Fruit fly (Drosophila melanogaster): ENCODE results near the gene CG1271.

Gene CG1271

DNA sequence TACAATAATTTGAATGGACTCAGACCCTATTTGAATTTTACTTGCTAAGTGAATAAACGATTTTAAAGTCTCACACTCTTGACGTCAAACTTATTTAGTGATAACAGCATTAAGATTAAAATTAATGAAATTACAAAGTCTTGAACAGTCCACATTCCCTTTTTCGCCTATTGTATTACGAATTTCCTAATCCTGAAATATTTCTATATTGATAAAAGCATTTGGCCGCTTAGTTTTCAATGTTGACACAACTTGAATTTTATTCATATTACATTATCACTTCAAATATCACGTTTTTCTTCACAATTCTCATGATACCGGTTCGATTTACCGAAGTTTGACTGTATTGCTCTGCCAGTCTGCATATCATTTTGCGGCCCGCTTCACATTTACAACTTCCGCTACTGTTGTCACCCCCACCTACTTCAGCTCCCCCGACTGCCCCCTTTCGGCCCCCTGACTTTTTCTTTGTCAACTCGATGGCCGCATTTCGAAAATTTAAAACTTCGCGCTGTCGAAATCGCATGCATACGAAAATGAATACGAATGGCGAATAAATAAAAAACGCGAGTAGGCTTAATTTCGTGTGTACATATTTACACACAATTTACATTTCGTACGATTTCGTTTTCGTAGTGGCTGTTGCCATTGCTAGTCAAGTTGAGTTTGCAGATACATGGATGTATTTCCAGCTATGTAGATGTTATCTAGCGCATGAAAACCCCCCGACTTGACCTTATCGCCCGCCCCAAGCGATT lies 26.3 kb downstream of the CG1271 start (continued):
- TF ChIP-seq CG14860 (GFP tag; IDR thresholded peaks at IDR 0.05; ENCODE audit: partially characterized antibody) (no peak), Tbp (GFP tag; optimal IDR thresholded peaks at IDR 0.05) (no peak), zf30C (GFP tag; optimal IDR thresholded peaks at IDR 0.05) (no peak), CG11504 (tag; optimal IDR thresholded peaks at IDR 0.05) (peak; percentile 71), ewg (GFP tag; optimal IDR thresholded peaks at IDR 0.05) (no peak), MTF-1 (GFP tag; optimal IDR thresholded peaks at IDR 0.05; ENCODE audit: borderline replicate concordance) (peak; percentile 16), CG34224 (GFP tag; IDR thresholded peaks at IDR 0.05; ENCODE audit: partially characterized antibody) (no peak), CG1602 (GFP tag; optimal IDR thresholded peaks at IDR 0.05) (no peak), CrebB (tag; optimal IDR thresholded peaks at IDR 0.05) (peak; percentile 56), CG17802 (tag; optimal IDR thresholded peaks at IDR 0.05) (no peak), CG10979 (tag; optimal IDR thresholded peaks at IDR 0.05) (peak; percentile 21), Atf3 (GFP tag; optimal IDR thresholded peaks at IDR 0.05) (no peak), Sox100B (GFP tag; optimal IDR thresholded peaks at IDR 0.05) (peak; percentile 52), eyg (GFP tag; optimal IDR thresholded peaks at IDR 0.05) (no peak), CG31224 (GFP tag; IDR thresholded peaks at IDR 0.05) (no peak; the same call in 1 of the 2 replicates), her (GFP tag; optimal IDR thresholded peaks at IDR 0.05) (no peak), gce (GFP tag; IDR thresholded peaks at IDR 0.05) (no peak), ind (GFP tag; optimal IDR thresholded peaks at IDR 0.05) (peak; percentile 53), aop (GFP tag; IDR thresholded peaks at IDR 0.05) (peak; percentile 58; the same call in 1 of the 2 replicates), Atf-2 (GFP tag; optimal IDR thresholded peaks at IDR 0.05) (no peak), org-1 (GFP tag; optimal IDR thresholded peaks at IDR 0.05) (no peak), CG11560 (tag; IDR thresholded peaks at IDR 0.05) (no peak), CG10959 (GFP tag; IDR thresholded peaks at IDR 0.05) (no peak), CG9797 (GFP tag; optimal IDR thresholded peaks at IDR 0.05) (no peak), Deaf1 (tag; optimal IDR thresholded peaks at IDR 0.05) (peak; percentile 1), CG34422 (GFP tag; IDR thresholded peaks at IDR 0.05) (peak; percentile 50; the same call in 1 of the 3 replicates), CG2202 (tag; optimal IDR thresholded peaks at IDR 0.05) (no peak), sug (tag; optimal IDR thresholded peaks at IDR 0.05) (peak; percentile 25), chinmo (GFP tag; IDR thresholded peaks at IDR 0.05; ENCODE audit: partially characterized antibody) (peak; percentile 90), CG2678 (tag; optimal IDR thresholded peaks at IDR 0.05) (peak; percentile 68), CG9817 (tag; optimal IDR thresholded peaks at IDR 0.05) (peak; percentile 23), trem (tag; optimal IDR thresholded peaks at IDR 0.05) (no peak), CG15514 (GFP tag; optimal IDR thresholded peaks at IDR 0.05) (peak; percentile 53), run (tag; optimal IDR thresholded peaks at IDR 0.05) (no peak), CG31441 (GFP tag; IDR thresholded peaks at IDR 0.05) (peak; percentile 35; the same call in 1 of the 2 replicates), sima (GFP tag; optimal IDR thresholded peaks at IDR 0.05) (no peak), ac (GFP tag; optimal IDR thresholded peaks at IDR 0.05) (no peak), CG7839 (tag; optimal IDR thresholded peaks at IDR 0.05) (peak; percentile 62), CG16813 (GFP tag; IDR thresholded peaks at IDR 0.05; ENCODE audit: partially characterized antibody) (no peak), tin (GFP tag; optimal IDR thresholded peaks at IDR 0.05) (peak; percentile 47), Taf1 (GFP tag; IDR thresholded peaks at IDR 0.05) (no peak), grn (GFP tag; optimal IDR thresholded peaks at IDR 0.05) (no peak), CG14965 (GFP tag; optimal IDR thresholded peaks at IDR 0.05; ENCODE audit: borderline replicate concordance) (no peak), crp (GFP tag; optimal IDR thresholded peaks at IDR 0.05) (no peak), eve (GFP tag; optimal IDR thresholded peaks at IDR 0.05) (peak in 1 of 2 experiments; percentile 80), grau (tag; optimal IDR thresholded peaks at IDR 0.05) (peak; percentile 87), Xrp1 (GFP tag; IDR thresholded peaks at IDR 0.05) (no peak; the same call in 1 of the 2 replicates), CG2712 (tag; optimal IDR thresholded peaks at IDR 0.05) (peak; percentile 29), gcm2 (GFP tag; optimal IDR thresholded peaks at IDR 0.05) (no peak)
